Fruit fly (Drosophila melanogaster) whole organism, embryonic: ENCODE results near the gene CG17777.

Source experiments
- ATbp ChIP-seq: fragments of 200-800 bp; sonication (Bioruptor generic); optimal IDR thresholded peaks from 2 replicates; lab custom pipeline; 2017; ENCODE audit warnings: missing biosample characterization, mild to moderate bottlenecking, missing genetic modification characterization, missing genetic modification reagents
- CG10209 ChIP-seq: fragments of 200-800 bp; sonication (Bioruptor generic); optimal IDR thresholded peaks from 3 replicates; lab custom pipeline; 2017; ENCODE audit warnings: missing biosample characterization, mild to moderate bottlenecking, missing genetic modification characterization, missing genetic modification reagents
- CG10267 ChIP-seq: fragments of 200-800 bp; sonication (Bioruptor generic); optimal IDR thresholded peaks from 2 replicates; lab custom pipeline; 2018; ENCODE audit warnings: missing biosample characterization, mild to moderate bottlenecking, missing genetic modification characterization, moderate library complexity
- CG14014 ChIP-seq: fragments of 200-800 bp; sonication (Bioruptor generic); IDR thresholded peaks from 2 replicates; pipeline ENCODE4 v1.3.6; 2022; ENCODE audit warnings: missing biosample characterization, missing genetic modification characterization
- CG14860 ChIP-seq: fragments of 200-800 bp; sonication (Bioruptor generic); IDR thresholded peaks from 3 replicates; pipeline ENCODE4 v1.3.6; 2022; ENCODE audit warnings: missing biosample characterization, missing genetic modification characterization; ENCODE audit not compliant: partially characterized antibody
- CG1603 ChIP-seq: fragments of 200-800 bp; sonication (Bioruptor generic); optimal IDR thresholded peaks from 2 replicates; lab custom pipeline; 2019; ENCODE audit warnings: missing biosample characterization, mild to moderate bottlenecking, missing genetic modification characterization, moderate library complexity
- CG18599 ChIP-seq: fragments of 200-800 bp; sonication (Bioruptor generic); optimal IDR thresholded peaks from 3 replicates; lab custom pipeline; 2017; ENCODE audit warnings: missing biosample characterization, missing genetic modification characterization, mild to moderate bottlenecking, moderate library complexity, missing genetic modification reagents
- CG2129 ChIP-seq: fragments of 200-800 bp; sonication (Bioruptor generic); IDR thresholded peaks from 2 replicates; pipeline ENCODE4 v1.3.6; 2022; ENCODE audit warnings: missing biosample characterization, missing genetic modification characterization; ENCODE audit not compliant: partially characterized antibody
- CG30020 ChIP-seq: fragments of 200-800 bp; optimal IDR thresholded peaks from 2 replicates; lab custom pipeline; 2019; ENCODE audit warnings: missing biosample characterization, mild to moderate bottlenecking, missing genetic modification characterization, moderate library complexity
- CG32772 ChIP-seq: fragments of 200-800 bp; sonication (Bioruptor generic); IDR thresholded peaks from 2 replicates; pipeline ENCODE4 v1.3.6; 2022; ENCODE audit warnings: missing biosample characterization, missing genetic modification characterization
- CG4854 ChIP-seq: fragments of 200-800 bp; sonication (Bioruptor generic); optimal IDR thresholded peaks from 2 replicates; lab custom pipeline; 2016; ENCODE audit warnings: missing biosample characterization, missing genetic modification characterization, inconsistent platforms
- CG5180 ChIP-seq: fragments of 200-800 bp; sonication (Bioruptor generic); optimal IDR thresholded peaks from 3 replicates; lab custom pipeline; 2017; ENCODE audit warnings: missing biosample characterization, missing genetic modification characterization, mild to moderate bottlenecking, moderate library complexity, missing genetic modification reagents
- CG6813 ChIP-seq: fragments of 200-800 bp; sonication (Bioruptor generic); optimal IDR thresholded peaks from 2 replicates; lab custom pipeline; 2017; ENCODE audit warnings: missing biosample characterization, missing genetic modification characterization, mild to moderate bottlenecking, moderate library complexity, missing genetic modification reagents
- CG7839 ChIP-seq: fragments of 200-800 bp; sonication (Bioruptor generic); optimal IDR thresholded peaks from 3 replicates; lab custom pipeline; 2018; ENCODE audit warnings: missing biosample characterization, mild to moderate bottlenecking, missing genetic modification characterization, moderate library complexity
- CG8281 ChIP-seq: fragments of 200-800 bp; sonication (Bioruptor generic); optimal IDR thresholded peaks from 2 replicates; lab custom pipeline; 2018; ENCODE audit warnings: missing biosample characterization, mild to moderate bottlenecking, missing genetic modification characterization, moderate library complexity
- CG9215 ChIP-seq: fragments of 200-800 bp; sonication (Bioruptor generic); IDR thresholded peaks from 2 replicates; pipeline ENCODE4 v1.3.6; 2022; ENCODE audit warnings: missing biosample characterization, missing genetic modification characterization
- CG9437 ChIP-seq: fragments of 200-800 bp; sonication (Bioruptor generic); optimal IDR thresholded peaks from 2 replicates; lab custom pipeline; 2018; ENCODE audit warnings: missing biosample characterization, mild to moderate bottlenecking, missing genetic modification characterization
- CrebB ChIP-seq: fragments of 200-800 bp; sonication (Bioruptor generic); optimal IDR thresholded peaks from 3 replicates; lab custom pipeline; 2018; ENCODE audit warnings: missing biosample characterization, mild to moderate bottlenecking, missing genetic modification characterization
- Doc2 ChIP-seq: fragments of 200-800 bp; sonication (Bioruptor generic); IDR thresholded peaks from 2 replicates; pipeline ENCODE4 v1.3.6; 2022; ENCODE audit warnings: missing biosample characterization, missing genetic modification characterization
- E2f1 ChIP-seq: fragments of 200-800 bp; sonication (Bioruptor generic); IDR thresholded peaks from 2 replicates; pipeline ENCODE4 v1.3.6; 2022; ENCODE audit warnings: missing biosample characterization, missing genetic modification characterization
- Gug ChIP-seq: fragments of 200-800 bp; sonication (Bioruptor generic); IDR thresholded peaks from 4 replicates; pipeline ENCODE4 v1.3.6; 2022; ENCODE audit warnings: missing biosample characterization, missing genetic modification characterization
- H2.0 ChIP-seq: fragments of 200-800 bp; sonication (Bioruptor generic); IDR thresholded peaks from 2 replicates; pipeline ENCODE4 v1.3.6; 2022; ENCODE audit warnings: missing biosample characterization, missing genetic modification characterization
- Hmx ChIP-seq: fragments of 200-800 bp; sonication (Bioruptor generic); optimal IDR thresholded peaks from 2 replicates; lab custom pipeline; 2016; ENCODE audit warnings: missing biosample characterization, missing genetic modification characterization
- Hr51 ChIP-seq, 2 experiments: fragments of 200-800 bp; sonication (Bioruptor generic); optimal IDR thresholded peaks; 2 replicates in 1 of 2; 3 replicates in 1 of 2; lab custom pipeline; 2016 to 2018; ENCODE audit warnings: missing biosample characterization in 2 of 2, missing genetic modification characterization in 2 of 2, mild to moderate bottlenecking in 1 of 2, moderate library complexity in 1 of 2
- Med ChIP-seq: fragments of 200-800 bp; sonication (Bioruptor generic); peaks from one replicate; lab custom pipeline; 2016; ENCODE audit warnings: missing biosample characterization, missing genetic modification characterization, mild to moderate bottlenecking, inconsistent platforms, moderate library complexity
- Scr ChIP-seq: fragments of 200-800 bp; sonication (Bioruptor generic); IDR thresholded peaks from 2 replicates; pipeline ENCODE4 v1.3.6; 2022; ENCODE audit warnings: missing biosample characterization, missing genetic modification characterization; ENCODE audit not compliant: partially characterized antibody
- Sry-δ ChIP-seq: fragments of 200-800 bp; sonication (Bioruptor generic); optimal IDR thresholded peaks from 2 replicates; lab custom pipeline; 2016; ENCODE audit warnings: missing biosample characterization, missing genetic modification characterization
- Ssrp ChIP-seq: fragments of 200-800 bp; sonication (Bioruptor generic); optimal IDR thresholded peaks from 2 replicates; lab custom pipeline; 2018; ENCODE audit warnings: missing biosample characterization, mild to moderate bottlenecking, missing genetic modification characterization, moderate library complexity
- Xbp1 ChIP-seq: fragments of 200-800 bp; sonication (Bioruptor generic); optimal IDR thresholded peaks from 3 replicates; lab custom pipeline; 2016; ENCODE audit warnings: missing biosample characterization, mild to moderate bottlenecking, missing genetic modification characterization
- Xrp1 ChIP-seq: fragments of 200-800 bp; sonication (Bioruptor generic); IDR thresholded peaks from 2 replicates; pipeline ENCODE4 v1.3.6; 2022; ENCODE audit warnings: missing biosample characterization, missing genetic modification characterization
- az2 ChIP-seq: fragments of 200-800 bp; sonication (Bioruptor generic); optimal IDR thresholded peaks from 3 replicates; lab custom pipeline; 2016; ENCODE audit warnings: missing biosample characterization, missing genetic modification characterization
- bsh ChIP-seq, 2 experiments: fragments of 200-800 bp; sonication (Bioruptor generic); optimal IDR thresholded peaks; 2 replicates each; lab custom pipeline; 2017 to 2018; ENCODE audit warnings: mild to moderate bottlenecking in 2 of 2, missing biosample characterization in 2 of 2, missing genetic modification characterization in 2 of 2, moderate library complexity in 1 of 2
- btn ChIP-seq: fragments of 200-800 bp; sonication (Bioruptor generic); optimal IDR thresholded peaks from 2 replicates; lab custom pipeline; 2016; ENCODE audit warnings: missing biosample characterization, missing genetic modification characterization
- cg ChIP-seq: fragments of 200-800 bp; sonication (Bioruptor generic); optimal IDR thresholded peaks from 3 replicates; lab custom pipeline; 2019; ENCODE audit warnings: missing biosample characterization, mild to moderate bottlenecking, missing genetic modification characterization, moderate library complexity
- chm ChIP-seq: fragments of 200-800 bp; sonication (Bioruptor generic); IDR thresholded peaks from 2 replicates; pipeline ENCODE4 v1.3.6; 2022; ENCODE audit warnings: missing biosample characterization, missing genetic modification characterization
- chn ChIP-seq: fragments of 200-800 bp; sonication (Bioruptor generic); optimal IDR thresholded peaks from 2 replicates; lab custom pipeline; 2016; ENCODE audit warnings: missing biosample characterization, missing genetic modification characterization
- ci ChIP-seq: fragments of 200-800 bp; sonication (Bioruptor generic); IDR thresholded peaks from 3 replicates; pipeline ENCODE4 v1.3.6; 2022; ENCODE audit warnings: missing biosample characterization, missing genetic modification characterization
- dimm ChIP-seq: fragments of 200-800 bp; sonication (Bioruptor generic); IDR thresholded peaks from 2 replicates; pipeline ENCODE4 v1.3.6; 2022; ENCODE audit warnings: missing biosample characterization, missing genetic modification characterization
- disco-r ChIP-seq: fragments of 200-800 bp; sonication (Bioruptor generic); optimal IDR thresholded peaks from 2 replicates; lab custom pipeline; 2016; ENCODE audit warnings: missing biosample characterization, missing genetic modification characterization
- eyg ChIP-seq: fragments of 200-800 bp; sonication (Bioruptor generic); optimal IDR thresholded peaks from 3 replicates; lab custom pipeline; 2016; ENCODE audit warnings: missing biosample characterization, missing genetic modification characterization
- fru ChIP-seq: fragments of >200 bp; optimal IDR thresholded peaks from 2 replicates; lab custom pipeline; 2017
- hbn ChIP-seq: fragments of 200-800 bp; sonication (Bioruptor generic); IDR thresholded peaks from 2 replicates; pipeline ENCODE4 v1.3.6; 2022; ENCODE audit warnings: missing biosample characterization, missing genetic modification characterization; ENCODE audit not compliant: partially characterized antibody
- inv ChIP-seq: fragments of 200-800 bp; sonication (Bioruptor generic); IDR thresholded peaks from 2 replicates; pipeline ENCODE4 v1.3.6; 2022; ENCODE audit warnings: missing biosample characterization, missing genetic modification characterization; ENCODE audit not compliant: partially characterized antibody
- kay ChIP-seq: fragments of 200-800 bp; sonication (Bioruptor generic); optimal IDR thresholded peaks from 2 replicates; lab custom pipeline; 2016; ENCODE audit warnings: missing biosample characterization, missing genetic modification characterization
- mld ChIP-seq: fragments of 200-800 bp; sonication (Bioruptor generic); IDR thresholded peaks from 3 replicates; pipeline ENCODE4 v1.3.6; 2022; ENCODE audit warnings: missing biosample characterization, missing genetic modification characterization; ENCODE audit not compliant: partially characterized antibody
- onecut ChIP-seq: fragments of 200-800 bp; sonication (Bioruptor generic); IDR thresholded peaks from 2 replicates; pipeline ENCODE4 v1.3.6; 2022; ENCODE audit warnings: missing biosample characterization, missing genetic modification characterization
- pzg ChIP-seq: fragments of 200-800 bp; sonication (Bioruptor generic); optimal IDR thresholded peaks from 3 replicates; lab custom pipeline; 2018; ENCODE audit warnings: missing biosample characterization, mild to moderate bottlenecking, missing genetic modification characterization, moderate library complexity
- toy ChIP-seq: fragments of 200-800 bp; sonication (Bioruptor generic); IDR thresholded peaks from 2 replicates; pipeline ENCODE4 v1.3.6; 2022; ENCODE audit warnings: missing biosample characterization, missing genetic modification characterization
- trem ChIP-seq: fragments of 200-800 bp; optimal IDR thresholded peaks from 3 replicates; lab custom pipeline; 2019; ENCODE audit warnings: missing biosample characterization, mild to moderate bottlenecking, missing genetic modification characterization, moderate library complexity
- zen2 ChIP-seq: fragments of 200-800 bp; sonication (Bioruptor generic); IDR thresholded peaks from 3 replicates; pipeline ENCODE4 v1.3.6; 2022; ENCODE audit warnings: missing biosample characterization, missing genetic modification characterization; ENCODE audit not compliant: partially characterized antibody
- zf30C ChIP-seq: fragments of 200-800 bp; sonication (Bioruptor generic); optimal IDR thresholded peaks from 3 replicates; lab custom pipeline; 2018; ENCODE audit warnings: missing biosample characterization, mild to moderate bottlenecking, missing genetic modification characterization

CG17777 gene

dm6 chrX:2219899-2220298 lies 33.2 kb downstream of the CG17777 start (continued):
- no peak for TF ChIP-seq inv (GFP tag; lab: Robert Waterston, UW)
- TF ChIP-seq toy (GFP tag; lab: Robert Waterston, UW): no peak
- TF ChIP-seq fru (lab: Kevin White, UChicago): no peak
- TF ChIP-seq CG2129 (GFP tag; lab: Robert Waterston, UW): no peak
- no peak for TF ChIP-seq CrebB
- TF ChIP-seq Sry-δ: no peak
- no peak for TF ChIP-seq btn (GFP tag; lab: Kevin White, UChicago)
- no peak for TF ChIP-seq ci (GFP tag; lab: Robert Waterston, UW)
- TF ChIP-seq az2 (GFP tag; lab: Kevin White, UChicago): no peak
- peak; percentile 35; the same call in 1 of the 2 replicates for TF ChIP-seq Xrp1 (GFP tag; lab: Robert Waterston, UW)
- TF ChIP-seq hbn (GFP tag; lab: Robert Waterston, UW): no peak
- no peak for TF ChIP-seq CG14860
- no peak for TF ChIP-seq cg (GFP tag; lab: Kevin White, UChicago)
- TF ChIP-seq mld (GFP tag; lab: Robert Waterston, UW): no peak
- no peak for TF ChIP-seq kay
- no peak for TF ChIP-seq CG18599
- no peak for TF ChIP-seq zf30C (GFP tag; lab: Kevin White, UChicago)
- TF ChIP-seq chm (GFP tag; lab: Robert Waterston, UW): no peak
- no peak for TF ChIP-seq Hmx
- TF ChIP-seq E2f1: no peak
- TF ChIP-seq CG9215 (GFP tag; lab: Robert Waterston, UW): no peak
- TF ChIP-seq CG30020 (tag; lab: Kevin White, UChicago): no peak
- TF ChIP-seq CG14014: no peak
- no peak for TF ChIP-seq CG10209 (GFP tag; lab: Kevin White, UChicago)
- TF ChIP-seq disco-r (GFP tag; lab: Kevin White, UChicago): no peak
- TF ChIP-seq trem (tag; lab: Kevin White, UChicago): no peak
- no peak for TF ChIP-seq H2.0 (GFP tag; lab: Robert Waterston, UW)
- TF ChIP-seq chn: no peak
- no peak for TF ChIP-seq CG4854 (GFP tag; lab: Kevin White, UChicago)
- peak; percentile 31 for TF ChIP-seq Xbp1 (GFP tag; lab: Kevin White, UChicago)
- TF ChIP-seq CG9437 (GFP tag; lab: Kevin White, UChicago): no peak
- peak; percentile 8; the same call in 1 of the 2 replicates for TF ChIP-seq CG32772 (GFP tag; lab: Robert Waterston, UW)
- no peak for TF ChIP-seq zen2 (GFP tag; lab: Robert Waterston, UW)
- no peak for TF ChIP-seq Hr51 (GFP tag; optimal IDR thresholded peaks at IDR 0.05; lab: Kevin White, UChicago)
- TF ChIP-seq bsh (GFP tag; optimal IDR thresholded peaks at IDR 0.05; lab: Kevin White, UChicago): peak in 1 of 2 experiments; percentile 48
- no peak for TF ChIP-seq Scr
- peak; percentile 22 for TF ChIP-seq CG7839 (tag; lab: Kevin White, UChicago)
- TF ChIP-seq CG6813 (GFP tag; lab: Kevin White, UChicago): no peak
- no peak for TF ChIP-seq CG8281
- TF ChIP-seq Med (GFP tag; lab: Kevin White, UChicago): peak; percentile 58
- TF ChIP-seq pzg (GFP tag; lab: Kevin White, UChicago): no peak
- TF ChIP-seq Doc2 (GFP tag; lab: Robert Waterston, UW): no peak
- TF ChIP-seq Ssrp (tag; lab: Kevin White, UChicago): peak; percentile 9
- no peak for TF ChIP-seq Gug (GFP tag; lab: Robert Waterston, UW)
- TF ChIP-seq ATbp: peak; percentile 2
- no peak for TF ChIP-seq eyg (GFP tag; lab: Kevin White, UChicago)
- no peak for TF ChIP-seq CG10267 (tag; lab: Kevin White, UChicago)
- TF ChIP-seq CG1603 (tag; lab: Kevin White, UChicago): peak; percentile 41
- TF ChIP-seq onecut (GFP tag; lab: Robert Waterston, UW): no peak
- TF ChIP-seq dimm: no peak
- TF ChIP-seq CG5180 (GFP tag; lab: Kevin White, UChicago): no peak
